Fruit fly (Drosophila melanogaster) whole organism, embryonic: Measurements from ENCODE around the gene CG32369.
A peak's percentile ranks its signal among the peaks of the same experiment; 100 is the strongest.

Experiments
- BtbVII ChIP-seq: fragments of 200-800 bp; sonication (Bioruptor generic); optimal IDR thresholded peaks from 3 replicates; lab custom pipeline; 2017; ENCODE audit warnings: missing biosample characterization, mild to moderate bottlenecking, missing genetic modification characterization
- CG10147 ChIP-seq: fragments of 200-800 bp; sonication (Bioruptor generic); optimal IDR thresholded peaks from 2 replicates; lab custom pipeline; 2019; ENCODE audit warnings: missing biosample characterization, mild to moderate bottlenecking, missing genetic modification characterization, moderate library complexity
- CG10543 ChIP-seq: fragments of 200-800 bp; sonication (Bioruptor generic); optimal IDR thresholded peaks from 3 replicates; lab custom pipeline; 2017; ENCODE audit warnings: missing biosample characterization, mild to moderate bottlenecking, missing genetic modification characterization, moderate library complexity
- CG10565 ChIP-seq: fragments of 200-800 bp; sonication (Bioruptor generic); optimal IDR thresholded peaks from 3 replicates; lab custom pipeline; 2016; ENCODE audit warnings: missing biosample characterization, mild to moderate bottlenecking, missing genetic modification characterization
- CG10959 ChIP-seq: fragments of 200-800 bp; sonication (Bioruptor generic); IDR thresholded peaks from 2 replicates; pipeline ENCODE4 v1.3.6; 2022; ENCODE audit warnings: missing biosample characterization, missing genetic modification characterization
- CG10979 ChIP-seq: fragments of 200-800 bp; sonication (Bioruptor generic); optimal IDR thresholded peaks from 2 replicates; lab custom pipeline; 2018; ENCODE audit warnings: missing biosample characterization, mild to moderate bottlenecking, missing genetic modification characterization, moderate library complexity
- CG11247 ChIP-seq: fragments of 200-800 bp; sonication (Bioruptor generic); IDR thresholded peaks from 2 replicates; pipeline ENCODE4 v1.3.6; 2022; ENCODE audit warnings: missing biosample characterization, missing genetic modification characterization
- CG12071 ChIP-seq: fragments of 200-800 bp; sonication (Bioruptor generic); optimal IDR thresholded peaks from 3 replicates; lab custom pipeline; 2018; ENCODE audit warnings: missing biosample characterization, mild to moderate bottlenecking, missing genetic modification characterization
- CG12219 ChIP-seq: fragments of 200-800 bp; sonication (Bioruptor generic); optimal IDR thresholded peaks from 3 replicates; lab custom pipeline; 2018; ENCODE audit warnings: missing biosample characterization, mild to moderate bottlenecking, missing genetic modification characterization
- CG12769 ChIP-seq: fragments of 200-800 bp; sonication (Bioruptor generic); optimal IDR thresholded peaks from 2 replicates; lab custom pipeline; 2019; ENCODE audit warnings: missing biosample characterization, mild to moderate bottlenecking, missing genetic modification characterization, moderate library complexity
- CG14667 ChIP-seq: fragments of 200-800 bp; sonication (Bioruptor generic); IDR thresholded peaks from 2 replicates; pipeline ENCODE4 v1.3.6; 2022; ENCODE audit warnings: missing biosample characterization, missing genetic modification characterization
- CG17328 ChIP-seq: fragments of 200-800 bp; sonication (Bioruptor generic); IDR thresholded peaks from 2 replicates; pipeline ENCODE4 v1.3.6; 2022; ENCODE audit warnings: missing biosample characterization, missing genetic modification characterization
- CG17361 ChIP-seq: fragments of 200-800 bp; sonication (Bioruptor generic); IDR thresholded peaks from 3 replicates; pipeline ENCODE4 v1.3.6; 2022; ENCODE audit warnings: missing biosample characterization, missing genetic modification characterization
- CG18619 ChIP-seq: fragments of 200-800 bp; sonication (Bioruptor generic); optimal IDR thresholded peaks from 3 replicates; lab custom pipeline; 2017; ENCODE audit warnings: missing biosample characterization, mild to moderate bottlenecking, missing genetic modification characterization
- CG2202 ChIP-seq: fragments of 200-800 bp; sonication (Bioruptor generic); optimal IDR thresholded peaks from 2 replicates; lab custom pipeline; 2018; ENCODE audit warnings: missing biosample characterization, mild to moderate bottlenecking, missing genetic modification characterization
- CG30403 ChIP-seq: fragments of 200-800 bp; sonication (Bioruptor generic); optimal IDR thresholded peaks from 3 replicates; lab custom pipeline; 2016; ENCODE audit warnings: missing biosample characterization, missing genetic modification characterization
- CG32532 ChIP-seq: fragments of 200-800 bp; sonication (Bioruptor generic); IDR thresholded peaks from 2 replicates; pipeline ENCODE4 v1.3.6; 2022; ENCODE audit warnings: missing biosample characterization, missing genetic modification characterization
- CG34422 ChIP-seq: fragments of 200-800 bp; sonication (Bioruptor generic); IDR thresholded peaks from 3 replicates; pipeline ENCODE4 v1.3.6; 2022; ENCODE audit warnings: missing biosample characterization, missing genetic modification characterization
- CG6813 ChIP-seq: fragments of 200-800 bp; sonication (Bioruptor generic); optimal IDR thresholded peaks from 2 replicates; lab custom pipeline; 2017; ENCODE audit warnings: missing biosample characterization, missing genetic modification characterization, mild to moderate bottlenecking, moderate library complexity, missing genetic modification reagents
- CG7987 ChIP-seq: fragments of 200-800 bp; sonication (Bioruptor generic); optimal IDR thresholded peaks from 2 replicates; lab custom pipeline; 2018; ENCODE audit warnings: missing biosample characterization, mild to moderate bottlenecking, missing genetic modification characterization, moderate library complexity
- CTCF ChIP-seq: fragments of 200-800 bp; sonication (Bioruptor generic); optimal IDR thresholded peaks from 2 replicates; lab custom pipeline; 2017; ENCODE audit warnings: missing biosample characterization, mild to moderate bottlenecking, missing genetic modification characterization, moderate library complexity
- Dfd ChIP-seq, 2 experiments: fragments of >200 bp; optimal IDR thresholded peaks; 2 replicates each; lab custom pipeline; 2017; ENCODE audit warnings: missing biosample characterization in 2 of 2, missing genetic modification characterization in 2 of 2
- Fer3 ChIP-seq: fragments of 200-800 bp; sonication (Bioruptor generic); optimal IDR thresholded peaks from 2 replicates; lab custom pipeline; 2018; ENCODE audit warnings: missing biosample characterization, mild to moderate bottlenecking, missing genetic modification characterization, moderate library complexity
- GATAe ChIP-seq: fragments of 200-800 bp; sonication (Bioruptor generic); conservative IDR thresholded peaks from 2 replicates; pipeline ENCODE4 v1.3.6; 2022; ENCODE audit warnings: missing biosample characterization, missing genetic modification characterization
- HHEX ChIP-seq: fragments of 200-800 bp; sonication (Bioruptor generic); optimal IDR thresholded peaks from 3 replicates; lab custom pipeline; 2017; ENCODE audit warnings: missing biosample characterization, mild to moderate bottlenecking, missing genetic modification characterization, missing genetic modification reagents
- Med ChIP-seq: fragments of 200-800 bp; sonication (Bioruptor generic); peaks from one replicate; lab custom pipeline; 2016; ENCODE audit warnings: missing biosample characterization, missing genetic modification characterization, mild to moderate bottlenecking, inconsistent platforms, moderate library complexity
- Nf-YB ChIP-seq: fragments of 200-800 bp; sonication (Bioruptor generic); optimal IDR thresholded peaks from 3 replicates; lab custom pipeline; 2019; ENCODE audit warnings: missing biosample characterization, mild to moderate bottlenecking, missing genetic modification characterization, moderate library complexity
- Pdp1 ChIP-seq, 2 experiments: fragments of 200-800 bp; sonication (Bioruptor generic); optimal IDR thresholded peaks; 3 replicates each; lab custom pipeline; 2016; ENCODE audit warnings: missing biosample characterization in 2 of 2, missing genetic modification characterization in 2 of 2, mild to moderate bottlenecking in 1 of 2, moderate library complexity in 1 of 2
- TFAM ChIP-seq: fragments of 200-800 bp; sonication (Bioruptor generic); optimal IDR thresholded peaks from 2 replicates; lab custom pipeline; 2017; ENCODE audit warnings: missing biosample characterization, missing genetic modification characterization, inconsistent platforms
- Xbp1 ChIP-seq: fragments of 200-800 bp; sonication (Bioruptor generic); optimal IDR thresholded peaks from 3 replicates; lab custom pipeline; 2016; ENCODE audit warnings: missing biosample characterization, mild to moderate bottlenecking, missing genetic modification characterization
- bbx ChIP-seq: fragments of 200-800 bp; sonication (Bioruptor generic); IDR thresholded peaks from 2 replicates; pipeline ENCODE4 v1.3.6; 2022; ENCODE audit warnings: missing biosample characterization, missing genetic modification characterization; ENCODE audit not compliant: partially characterized antibody
- chm ChIP-seq: fragments of 200-800 bp; sonication (Bioruptor generic); IDR thresholded peaks from 2 replicates; pipeline ENCODE4 v1.3.6; 2022; ENCODE audit warnings: missing biosample characterization, missing genetic modification characterization
- chn ChIP-seq: fragments of 200-800 bp; sonication (Bioruptor generic); optimal IDR thresholded peaks from 2 replicates; lab custom pipeline; 2016; ENCODE audit warnings: missing biosample characterization, missing genetic modification characterization
- ci ChIP-seq: fragments of 200-800 bp; sonication (Bioruptor generic); IDR thresholded peaks from 3 replicates; pipeline ENCODE4 v1.3.6; 2022; ENCODE audit warnings: missing biosample characterization, missing genetic modification characterization
- dysf ChIP-seq: fragments of 200-800 bp; sonication (Bioruptor generic); IDR thresholded peaks from 3 replicates; pipeline ENCODE4 v1.3.6; 2022; ENCODE audit warnings: missing biosample characterization, missing genetic modification characterization
- exex ChIP-seq: fragments of 200-800 bp; sonication (Bioruptor generic); optimal IDR thresholded peaks from 4 replicates; lab custom pipeline; 2018; ENCODE audit warnings: missing biosample characterization, mild to moderate bottlenecking, missing genetic modification characterization, moderate library complexity
- gem ChIP-seq: fragments of 200-800 bp; sonication (Bioruptor generic); optimal IDR thresholded peaks from 2 replicates; lab custom pipeline; 2019; ENCODE audit warnings: missing biosample characterization, mild to moderate bottlenecking, missing genetic modification characterization, moderate library complexity
- hkb ChIP-seq, 2 experiments: fragments of 200-800 bp in 1 of 2; fragments of >200 bp in 1 of 2; sonication (Bioruptor generic) in 1 of 2; IDR thresholded peaks in 1 of 2; optimal IDR thresholded peaks in 1 of 2; 2 replicates each; pipeline versions ENCODE4 v1.3.6 to Lab custom; 2017 to 2022; ENCODE audit warnings: missing biosample characterization in 1 of 2, missing genetic modification characterization in 1 of 2
- mirr ChIP-seq: fragments of 200-800 bp; sonication (Bioruptor generic); optimal IDR thresholded peaks from 3 replicates; lab custom pipeline; 2018; ENCODE audit warnings: missing biosample characterization, mild to moderate bottlenecking, missing genetic modification characterization
- nau ChIP-seq: fragments of 200-800 bp; sonication (Bioruptor generic); optimal IDR thresholded peaks from 3 replicates; lab custom pipeline; 2017; ENCODE audit warnings: missing biosample characterization, mild to moderate bottlenecking, missing genetic modification characterization, missing genetic modification reagents
- pnt ChIP-seq: fragments of 200-800 bp; sonication (Bioruptor generic); optimal IDR thresholded peaks from 3 replicates; lab custom pipeline; 2016; ENCODE audit warnings: missing biosample characterization, missing genetic modification characterization
- sd ChIP-seq: fragments of 200-800 bp; sonication (Bioruptor generic); optimal IDR thresholded peaks from 3 replicates; lab custom pipeline; 2018; ENCODE audit warnings: missing biosample characterization, mild to moderate bottlenecking, missing genetic modification characterization, moderate library complexity
- sens ChIP-seq: fragments of 200-800 bp; sonication (Bioruptor generic); peaks from one replicate; lab custom pipeline; 2016; ENCODE audit warnings: missing biosample characterization, missing genetic modification characterization
- sna ChIP-seq: fragments of 200-800 bp; sonication (Bioruptor generic); IDR thresholded peaks from 2 replicates; pipeline ENCODE4 v1.3.6; 2022; ENCODE audit warnings: missing biosample characterization, missing genetic modification characterization; ENCODE audit not compliant: partially characterized antibody
- so ChIP-seq: fragments of 200-800 bp; sonication (Bioruptor generic); IDR thresholded peaks from 3 replicates; pipeline ENCODE4 v1.3.6; 2022; ENCODE audit warnings: missing biosample characterization, missing genetic modification characterization
- unc-4 ChIP-seq: fragments of 200-800 bp; sonication (Bioruptor generic); IDR thresholded peaks from 2 replicates; pipeline ENCODE4 v1.3.6; 2022; ENCODE audit warnings: missing biosample characterization, missing genetic modification characterization; ENCODE audit not compliant: partially characterized antibody

Gene CG32369

dm6 chr3L:7838374-7838773 is 28.7 kb upstream of the CG32369 start:
- peak in 1 of 2 experiments; percentile 86 for TF ChIP-seq Pdp1 (GFP tag; optimal IDR thresholded peaks at IDR 0.05; lab: Kevin White, UChicago)
- TF ChIP-seq bbx (GFP tag; lab: Robert Waterston, UW), result no peak
- TF ChIP-seq gem (tag; lab: Kevin White, UChicago), result peak; percentile 2
- peak; percentile 61 for TF ChIP-seq sens (GFP tag; lab: Kevin White, UChicago)

dm6 chr3L:7837753-7838152 is 28.1 kb upstream of the CG32369 start:
- TF ChIP-seq nau (peak; percentile 72), sd (tag; lab: Kevin White, UChicago) (peak; percentile 69), Med (peak; percentile 6), exex (tag; lab: Kevin White, UChicago) (no peak), so (GFP tag; lab: Robert Waterston, UW) (peak; percentile 40; the same call in 1 of the 3 replicates), CG10959 (GFP tag; lab: Robert Waterston, UW) (no peak), CG17328 (GFP tag; lab: Robert Waterston, UW) (no peak), CG18619 (no peak), CG10543 (peak; percentile 19), unc-4 (GFP tag; lab: Robert Waterston, UW) (no peak), pnt (GFP tag; lab: Kevin White, UChicago) (no peak), CG10565 (GFP tag; lab: Kevin White, UChicago) (no peak), CG10979 (tag; lab: Kevin White, UChicago) (no peak), Dfd (GFP tag; optimal IDR thresholded peaks at IDR 0.05; lab: Kevin White, UChicago) (no peak), CTCF (GFP tag; lab: Kevin White, UChicago) (peak; percentile 87), Nf-YB (GFP tag; lab: Kevin White, UChicago) (no peak), sna (no peak)
- TF ChIP-seq, all 482 proteins: peak for 6

dm6 chr3L:7836633-7837394 is 27.2 kb upstream of the CG32369 start:
- peak; percentile 62 for TF ChIP-seq BtbVII (GFP tag; lab: Kevin White, UChicago)
- TF ChIP-seq CG17361 (GFP tag; lab: Robert Waterston, UW), result peak; percentile 26; the same call in 1 of the 3 replicates
- peak; percentile 2 for TF ChIP-seq Xbp1 (GFP tag; lab: Kevin White, UChicago)
- TF ChIP-seq mirr, result peak; percentile 84
- peak; percentile 31 for TF ChIP-seq CG6813 (GFP tag; lab: Kevin White, UChicago)
- TF ChIP-seq CG10147 (GFP tag; lab: Kevin White, UChicago), result no peak
- peak; percentile 25 for TF ChIP-seq chn (GFP tag; lab: Kevin White, UChicago)
- TF ChIP-seq HHEX (GFP tag; lab: Kevin White, UChicago), result peak; percentile 11
- TF ChIP-seq CG30403 (GFP tag; lab: Kevin White, UChicago), result peak; percentile 5
- no peak for TF ChIP-seq CG12219 (GFP tag; lab: Kevin White, UChicago)
- no peak for TF ChIP-seq CG14667 (GFP tag; lab: Robert Waterston, UW)
- peak; percentile 48; the same call in 1 of the 2 replicates for TF ChIP-seq CG32532 (GFP tag; lab: Robert Waterston, UW)
- no peak for TF ChIP-seq TFAM (GFP tag; lab: Kevin White, UChicago)
- peak; percentile 37 for TF ChIP-seq Fer3 (tag; lab: Kevin White, UChicago)
- peak; percentile 48 for TF ChIP-seq GATAe (GFP tag; lab: Robert Waterston, UW)
- peak; percentile 63; the same call in 2 of the 3 replicates for TF ChIP-seq ci
- peak; percentile 20; the same call in 1 of the 2 replicates for TF ChIP-seq CG11247
- peak; percentile 38 for TF ChIP-seq CG12071 (GFP tag; lab: Kevin White, UChicago)
- peak; percentile 16; the same call in 1 of the 3 replicates for TF ChIP-seq dysf (GFP tag; lab: Robert Waterston, UW)
- TF ChIP-seq hkb (optimal IDR thresholded peaks at IDR 0.05; lab: Kevin White, UChicago), result no peak
- TF ChIP-seq hkb (GFP tag; IDR thresholded peaks at IDR 0.05; lab: Robert Waterston, UW), result peak; percentile 54
- TF ChIP-seq chm, result peak; percentile 23; the same call in 1 of the 2 replicates
- TF ChIP-seq CG12769 (tag; lab: Kevin White, UChicago), result peak; percentile 75
- peak; percentile 42 for TF ChIP-seq CG7987
- peak; percentile 63; the same call in 2 of the 3 replicates for TF ChIP-seq so (GFP tag; lab: Robert Waterston, UW)
- TF ChIP-seq CG34422, result peak; percentile 37; the same call in 1 of the 3 replicates
- TF ChIP-seq sens (GFP tag; lab: Kevin White, UChicago), result peak; percentile 36
- TF ChIP-seq CG2202 (tag; lab: Kevin White, UChicago), result no peak
